Fruit fly (Drosophila melanogaster) whole organism, embryonic: ENCODE results near the gene Bgb.

ENCODE experiments used
- ATbp ChIP-seq: fragments of 200-800 bp; sonication (Bioruptor generic); optimal IDR thresholded peaks from 2 replicates; lab custom pipeline; 2017; ENCODE audit warnings: missing biosample characterization, mild to moderate bottlenecking, missing genetic modification characterization, missing genetic modification reagents
- Antp ChIP-seq: fragments of 200-800 bp; sonication (Bioruptor generic); optimal IDR thresholded peaks from 3 replicates; lab custom pipeline; 2016; ENCODE audit warnings: missing biosample characterization, missing genetic modification characterization
- Asciz ChIP-seq: fragments of 200-800 bp; sonication (Bioruptor generic); optimal IDR thresholded peaks from 2 replicates; lab custom pipeline; 2017; ENCODE audit warnings: missing biosample characterization, mild to moderate bottlenecking, missing genetic modification characterization, missing genetic modification reagents
- Atf6 ChIP-seq: fragments of 200-800 bp; sonication (Bioruptor generic); IDR thresholded peaks from 2 replicates; pipeline ENCODE4 v1.3.6; 2022; ENCODE audit warnings: missing biosample characterization, missing genetic modification characterization
- CG10274 ChIP-seq: fragments of 200-800 bp; sonication (Bioruptor generic); optimal IDR thresholded peaks from 3 replicates; lab custom pipeline; 2017; ENCODE audit warnings: missing biosample characterization, mild to moderate bottlenecking, missing genetic modification characterization
- CG10654 ChIP-seq: fragments of 200-800 bp; sonication (Bioruptor generic); optimal IDR thresholded peaks from 2 replicates; lab custom pipeline; 2016; ENCODE audit warnings: missing biosample characterization, missing genetic modification characterization
- CG11560 ChIP-seq: fragments of 200-800 bp; sonication (Bioruptor generic); IDR thresholded peaks from 3 replicates; pipeline ENCODE4 v1.3.6; 2022; ENCODE audit warnings: missing biosample characterization, missing genetic modification characterization
- CG13296 ChIP-seq: fragments of 200-800 bp; sonication (Bioruptor generic); optimal IDR thresholded peaks from 3 replicates; lab custom pipeline; 2018; ENCODE audit warnings: missing biosample characterization, mild to moderate bottlenecking, missing genetic modification characterization
- CG14667 ChIP-seq: fragments of 200-800 bp; sonication (Bioruptor generic); IDR thresholded peaks from 2 replicates; pipeline ENCODE4 v1.3.6; 2022; ENCODE audit warnings: missing biosample characterization, missing genetic modification characterization
- CG1529 ChIP-seq: fragments of 200-800 bp; sonication (Bioruptor generic); optimal IDR thresholded peaks from 3 replicates; lab custom pipeline; 2018; ENCODE audit warnings: missing biosample characterization, missing genetic modification characterization
- CG1602 ChIP-seq: fragments of 200-800 bp; sonication (Bioruptor generic); optimal IDR thresholded peaks from 3 replicates; lab custom pipeline; 2016; ENCODE audit warnings: missing biosample characterization, missing genetic modification characterization
- CG16815 ChIP-seq: fragments of 200-800 bp; sonication (Bioruptor generic); optimal IDR thresholded peaks from 3 replicates; lab custom pipeline; 2017; ENCODE audit warnings: missing biosample characterization, mild to moderate bottlenecking, missing genetic modification characterization
- CG2678 ChIP-seq: fragments of 200-800 bp; sonication (Bioruptor generic); optimal IDR thresholded peaks from 3 replicates; lab custom pipeline; 2019; ENCODE audit warnings: missing biosample characterization, mild to moderate bottlenecking, missing genetic modification characterization, moderate library complexity
- CG2889 ChIP-seq: fragments of 200-800 bp; sonication (Bioruptor generic); IDR thresholded peaks from 3 replicates; pipeline ENCODE4 v1.3.6; 2022; ENCODE audit warnings: missing biosample characterization, missing genetic modification characterization
- CG3065 ChIP-seq: fragments of 200-800 bp; sonication (Bioruptor generic); optimal IDR thresholded peaks from 2 replicates; lab custom pipeline; 2016; ENCODE audit warnings: missing biosample characterization, missing genetic modification characterization
- CG42726 ChIP-seq: fragments of 200-800 bp; sonication (Bioruptor generic); IDR thresholded peaks from 2 replicates; pipeline ENCODE4 v1.3.6; 2022; ENCODE audit warnings: missing biosample characterization, missing genetic modification characterization; ENCODE audit not compliant: partially characterized antibody
- CG4707 ChIP-seq: fragments of 200-800 bp; sonication (Bioruptor generic); optimal IDR thresholded peaks from 2 replicates; lab custom pipeline; 2018; ENCODE audit warnings: missing biosample characterization, mild to moderate bottlenecking, missing genetic modification characterization, moderate library complexity
- CG6254 ChIP-seq: fragments of 200-800 bp; sonication (Bioruptor generic); optimal IDR thresholded peaks from 3 replicates; lab custom pipeline; 2017; ENCODE audit warnings: mild to moderate bottlenecking, missing biosample characterization, missing genetic modification reagents, missing genetic modification characterization
- CG6683 ChIP-seq: fragments of 200-800 bp; sonication (Bioruptor generic); optimal IDR thresholded peaks from 2 replicates; lab custom pipeline; 2017; ENCODE audit warnings: missing biosample characterization, mild to moderate bottlenecking, missing genetic modification characterization, missing genetic modification reagents
- CG7271 ChIP-seq: fragments of 200-800 bp; sonication (Bioruptor generic); optimal IDR thresholded peaks from 2 replicates; lab custom pipeline; 2018; ENCODE audit warnings: missing biosample characterization, mild to moderate bottlenecking, missing genetic modification characterization, moderate library complexity
- D ChIP-seq, 2 experiments: fragments of 200-800 bp in 1 of 2; fragments of >200 bp in 1 of 2; sonication (Bioruptor generic) in 1 of 2; optimal IDR thresholded peaks; 2 replicates in 1 of 2; 3 replicates in 1 of 2; lab custom pipeline; 2017; ENCODE audit warnings: mild to moderate bottlenecking in 1 of 2, missing biosample characterization in 1 of 2, missing genetic modification characterization in 1 of 2, missing genetic modification reagents in 1 of 2
- Dbx ChIP-seq: fragments of 200-800 bp; sonication (Bioruptor generic); IDR thresholded peaks from 3 replicates; pipeline ENCODE4 v1.3.6; 2022; ENCODE audit warnings: missing biosample characterization, missing genetic modification characterization
- Dek ChIP-seq: fragments of 200-800 bp; sonication (Bioruptor generic); optimal IDR thresholded peaks from 3 replicates; lab custom pipeline; 2019; ENCODE audit warnings: missing biosample characterization, mild to moderate bottlenecking, missing genetic modification characterization, moderate library complexity
- E2f1 ChIP-seq: fragments of 200-800 bp; sonication (Bioruptor generic); IDR thresholded peaks from 2 replicates; pipeline ENCODE4 v1.3.6; 2022; ENCODE audit warnings: missing biosample characterization, missing genetic modification characterization
- ERR ChIP-seq: fragments of 200-800 bp; sonication (Bioruptor generic); optimal IDR thresholded peaks from 2 replicates; lab custom pipeline; 2016; ENCODE audit warnings: missing biosample characterization, missing genetic modification characterization
- H15 ChIP-seq: fragments of 200-800 bp; sonication (Bioruptor generic); IDR thresholded peaks from 3 replicates; pipeline ENCODE4 v1.3.6; 2022; ENCODE audit warnings: missing biosample characterization, missing genetic modification characterization
- Lpt ChIP-seq: fragments of >200 bp; optimal IDR thresholded peaks from 2 replicates; lab custom pipeline; 2018; ENCODE audit warnings: missing biosample characterization, missing genetic modification characterization
- NC2β ChIP-seq: fragments of 200-800 bp; sonication (Bioruptor generic); optimal IDR thresholded peaks from 2 replicates; lab custom pipeline; 2016; ENCODE audit warnings: missing biosample characterization, missing genetic modification characterization
- NK7.1 ChIP-seq: fragments of 200-800 bp; sonication (Bioruptor generic); optimal IDR thresholded peaks from 3 replicates; lab custom pipeline; 2016; ENCODE audit warnings: missing biosample characterization, missing genetic modification characterization
- Nf-YC ChIP-seq: fragments of 200-800 bp; optimal IDR thresholded peaks from 3 replicates; lab custom pipeline; 2019; ENCODE audit warnings: missing biosample characterization, mild to moderate bottlenecking, missing genetic modification characterization, moderate library complexity
- Rx ChIP-seq: fragments of 200-800 bp; sonication (Bioruptor generic); IDR thresholded peaks from 2 replicates; pipeline ENCODE4 v1.3.6; 2022; ENCODE audit warnings: missing biosample characterization, missing genetic modification characterization
- TFAM ChIP-seq: fragments of 200-800 bp; sonication (Bioruptor generic); optimal IDR thresholded peaks from 2 replicates; lab custom pipeline; 2017; ENCODE audit warnings: missing biosample characterization, missing genetic modification characterization, inconsistent platforms
- Taf1 ChIP-seq: fragments of 200-800 bp; sonication (Bioruptor generic); IDR thresholded peaks from 2 replicates; pipeline ENCODE4 v1.3.6; 2022; ENCODE audit warnings: missing biosample characterization, missing genetic modification characterization
- al ChIP-seq: fragments of 200-800 bp; sonication (Bioruptor generic); IDR thresholded peaks from 2 replicates; pipeline ENCODE4 v1.3.6; 2022; ENCODE audit warnings: missing biosample characterization, missing genetic modification characterization
- ato ChIP-seq: fragments of 200-800 bp; sonication (Bioruptor generic); IDR thresholded peaks from 2 replicates; pipeline ENCODE4 v1.3.6; 2022; ENCODE audit warnings: missing biosample characterization, missing genetic modification characterization; ENCODE audit not compliant: partially characterized antibody
- bcd ChIP-seq: fragments of 200-800 bp; sonication (Bioruptor generic); optimal IDR thresholded peaks from 2 replicates; lab custom pipeline; 2017; ENCODE audit warnings: missing biosample characterization, mild to moderate bottlenecking, missing genetic modification characterization
- ems ChIP-seq: fragments of 200-800 bp; sonication (Bioruptor generic); optimal IDR thresholded peaks from 3 replicates; lab custom pipeline; 2016; ENCODE audit warnings: missing biosample characterization, missing genetic modification characterization
- gce ChIP-seq: fragments of 200-800 bp; sonication (Bioruptor generic); IDR thresholded peaks from 3 replicates; pipeline ENCODE4 v1.3.6; 2022; ENCODE audit warnings: missing biosample characterization, missing genetic modification characterization
- ham ChIP-seq: fragments of 200-800 bp; sonication (Bioruptor generic); IDR thresholded peaks from 2 replicates; pipeline ENCODE4 v1.3.6; 2022; ENCODE audit warnings: missing biosample characterization, missing genetic modification characterization
- maf-S ChIP-seq: fragments of 200-800 bp; sonication (Bioruptor generic); optimal IDR thresholded peaks from 2 replicates; lab custom pipeline; 2016; ENCODE audit warnings: missing biosample characterization, missing genetic modification characterization
- mld ChIP-seq: fragments of 200-800 bp; sonication (Bioruptor generic); IDR thresholded peaks from 3 replicates; pipeline ENCODE4 v1.3.6; 2022; ENCODE audit warnings: missing biosample characterization, missing genetic modification characterization; ENCODE audit not compliant: partially characterized antibody
- nmo ChIP-seq: fragments of 200-800 bp; sonication (Bioruptor generic); optimal IDR thresholded peaks from 2 replicates; lab custom pipeline; 2018; ENCODE audit warnings: missing biosample characterization, mild to moderate bottlenecking, missing genetic modification characterization, moderate library complexity
- ro ChIP-seq: fragments of 200-800 bp; sonication (Bioruptor generic); IDR thresholded peaks from 2 replicates; pipeline ENCODE4 v1.3.6; 2022; ENCODE audit warnings: missing biosample characterization, missing genetic modification characterization
- slou ChIP-seq: fragments of 200-800 bp; sonication (Bioruptor generic); optimal IDR thresholded peaks from 3 replicates; lab custom pipeline; 2016; ENCODE audit warnings: missing biosample characterization, missing genetic modification characterization
- so ChIP-seq: fragments of 200-800 bp; sonication (Bioruptor generic); IDR thresholded peaks from 3 replicates; pipeline ENCODE4 v1.3.6; 2022; ENCODE audit warnings: missing biosample characterization, missing genetic modification characterization
- stwl ChIP-seq: fragments of 200-800 bp; sonication (Bioruptor generic); optimal IDR thresholded peaks from 3 replicates; lab custom pipeline; 2018; ENCODE audit warnings: missing biosample characterization, mild to moderate bottlenecking, missing genetic modification characterization, moderate library complexity
- tna ChIP-seq: fragments of 200-800 bp; sonication (Bioruptor generic); IDR thresholded peaks from 2 replicates; pipeline ENCODE4 v1.3.6; 2022; ENCODE audit warnings: missing biosample characterization, missing genetic modification characterization; ENCODE audit not compliant: partially characterized antibody
- toy ChIP-seq: fragments of 200-800 bp; sonication (Bioruptor generic); IDR thresholded peaks from 2 replicates; pipeline ENCODE4 v1.3.6; 2022; ENCODE audit warnings: missing biosample characterization, missing genetic modification characterization
- twi ChIP-seq: fragments of 200-800 bp; optimal IDR thresholded peaks from 2 replicates; lab custom pipeline; 2019; ENCODE audit warnings: missing biosample characterization, mild to moderate bottlenecking, missing genetic modification characterization, moderate library complexity
- unc-4 ChIP-seq: fragments of 200-800 bp; sonication (Bioruptor generic); IDR thresholded peaks from 2 replicates; pipeline ENCODE4 v1.3.6; 2022; ENCODE audit warnings: missing biosample characterization, missing genetic modification characterization; ENCODE audit not compliant: partially characterized antibody

Bgb gene

dm6 chr3L:1609611-1610010 lies 29.9 kb upstream of the Bgb start:
- TF ChIP-seq H15 (GFP tag; lab: Robert Waterston, UW) (peak; percentile 43; the same call in 1 of the 3 replicates), tna (no peak), CG42726 (GFP tag; lab: Robert Waterston, UW) (no peak), ro (GFP tag; lab: Robert Waterston, UW) (no peak), CG11560 (tag; lab: Robert Waterston, UW) (peak; percentile 24; the same call in 1 of the 3 replicates), Rx (GFP tag; lab: Robert Waterston, UW) (no peak), ato (no peak), CG7271 (tag; lab: Kevin White, UChicago) (no peak), maf-S (GFP tag; lab: Kevin White, UChicago) (no peak), bcd (peak; percentile 27), Lpt (GFP tag; lab: Kevin White, UChicago) (no peak), D (optimal IDR thresholded peaks at IDR 0.05; lab: Kevin White, UChicago) (no peak), D (GFP tag; optimal IDR thresholded peaks at IDR 0.05; lab: Kevin White, UChicago) (no peak), E2f1 (GFP tag; lab: Robert Waterston, UW) (no peak; the same call in 1 of the 2 replicates), CG3065 (GFP tag; lab: Kevin White, UChicago) (no peak), Antp (GFP tag; lab: Kevin White, UChicago) (no peak), CG13296 (GFP tag; lab: Kevin White, UChicago) (peak; percentile 12), CG6683 (no peak), al (peak; percentile 67), CG2889 (0 out of 3 replicates have a peak, but pooled peaks have one; percentile 14), ham (no peak), CG1529 (no peak), toy (GFP tag; lab: Robert Waterston, UW) (no peak), ems (GFP tag; lab: Kevin White, UChicago) (no peak), unc-4 (GFP tag; lab: Robert Waterston, UW) (no peak), Nf-YC (tag; lab: Kevin White, UChicago) (no peak), so (GFP tag; lab: Robert Waterston, UW) (0 out of 3 replicates have a peak, but pooled peaks have one; percentile 10), Taf1 (GFP tag; lab: Robert Waterston, UW) (0 out of 2 replicates have a peak, but pooled peaks have one; percentile 10), Asciz (GFP tag; lab: Kevin White, UChicago) (no peak), NC2β (GFP tag; lab: Kevin White, UChicago) (no peak), CG14667 (GFP tag; lab: Robert Waterston, UW) (peak; percentile 10; the same call in 1 of the 2 replicates), Dbx (GFP tag; lab: Robert Waterston, UW) (peak; percentile 79), stwl (tag; lab: Kevin White, UChicago) (no peak), Atf6 (GFP tag; lab: Robert Waterston, UW) (peak; percentile 70), nmo (GFP tag; lab: Kevin White, UChicago) (peak; percentile 34), CG10274 (GFP tag; lab: Kevin White, UChicago) (peak; percentile 9), ATbp (GFP tag; lab: Kevin White, UChicago) (no peak), slou (GFP tag; lab: Kevin White, UChicago) (no peak), NK7.1 (GFP tag; lab: Kevin White, UChicago) (no peak), CG2678 (tag; lab: Kevin White, UChicago) (peak; percentile 72), mld (GFP tag; lab: Robert Waterston, UW) (no peak), twi (tag; lab: Kevin White, UChicago) (no peak), CG16815 (peak; percentile 14), CG10654 (no peak), Dek (tag; lab: Kevin White, UChicago) (no peak), TFAM (GFP tag; lab: Kevin White, UChicago) (no peak), CG1602 (no peak), CG4707 (GFP tag; lab: Kevin White, UChicago) (no peak), ERR (no peak), CG6254 (GFP tag; lab: Kevin White, UChicago) (no peak), gce (GFP tag; lab: Robert Waterston, UW) (no peak)
